Worm (Caenorhabditis elegans) whole organism, mixed stage, embryonic: Measurements from ENCODE around the gene nfyb-1.

Experiments
- M03D4.4 ChIP-seq: sonication (generic microtip); optimal IDR thresholded peaks from 2 replicates; lab custom pipeline; 2017; ENCODE audit warnings: mild to moderate bottlenecking, missing genetic modification characterization, missing compliant biosample characterization
- bed-3 ChIP-seq: fragments of 200-800 bp; sonication (Bioruptor generic); optimal IDR thresholded peaks from 3 replicates; lab custom pipeline; 2018; ENCODE audit warnings: mild to moderate bottlenecking, missing genetic modification characterization, moderate library complexity, missing compliant biosample characterization
- blmp-1 ChIP-seq: fragments of 150-350 bp; optimal IDR thresholded peaks from 2 replicates; lab custom pipeline; 2014; ENCODE audit warnings: missing biosample characterization, missing genetic modification characterization
- ceh-39 ChIP-seq: fragments of 150-350 bp; optimal IDR thresholded peaks from 2 replicates; lab custom pipeline; 2014; ENCODE audit warnings: missing biosample characterization, missing genetic modification characterization
- ceh-43 ChIP-seq: fragments of 200-800 bp; sonication (Bioruptor generic); optimal IDR thresholded peaks from 2 replicates; lab custom pipeline; 2018; ENCODE audit warnings: mild to moderate bottlenecking, missing genetic modification characterization, moderate library complexity, missing compliant biosample characterization
- ceh-83 ChIP-seq: fragments of 200-800 bp; sonication (Bioruptor generic); optimal IDR thresholded peaks from 2 replicates; lab custom pipeline; 2018; ENCODE audit warnings: mild to moderate bottlenecking, missing genetic modification characterization, missing compliant biosample characterization
- ces-1 ChIP-seq: fragments of 150-350 bp; optimal IDR thresholded peaks from 2 replicates; lab custom pipeline; 2014; ENCODE audit warnings: missing biosample characterization, missing genetic modification reagents, missing genetic modification characterization
- cnd-1 ChIP-seq: fragments of 200-800 bp; sonication (Bioruptor generic); optimal IDR thresholded peaks from 2 replicates; lab custom pipeline; 2018; ENCODE audit warnings: mild to moderate bottlenecking, missing genetic modification characterization, missing compliant biosample characterization
- drap-1 ChIP-seq: fragments of 200-800 bp; sonication (Bioruptor generic); optimal IDR thresholded peaks from 3 replicates; lab custom pipeline; 2018; ENCODE audit warnings: mild to moderate bottlenecking, missing genetic modification characterization, missing compliant biosample characterization
- elt-1 ChIP-seq: sonication (generic microtip); optimal IDR thresholded peaks from 2 replicates; lab custom pipeline; 2017; ENCODE audit warnings: missing genetic modification characterization, mild to moderate bottlenecking, missing compliant biosample characterization, antibody characterized with exemption, moderate library complexity, borderline replicate concordance; ENCODE audit not compliant: insufficient read depth
- elt-3 ChIP-seq: fragments of 150-350 bp; optimal IDR thresholded peaks from 2 replicates; lab custom pipeline; 2014; ENCODE audit warnings: missing biosample characterization, missing genetic modification characterization
- flh-1 ChIP-seq: fragments of 200-800 bp; sonication (Bioruptor generic); optimal IDR thresholded peaks from 2 replicates; lab custom pipeline; 2018; ENCODE audit warnings: mild to moderate bottlenecking, missing genetic modification characterization, moderate library complexity, missing compliant biosample characterization
- ham-2 ChIP-seq: fragments of 200-800 bp; sonication (Bioruptor generic); optimal IDR thresholded peaks from 2 replicates; lab custom pipeline; 2018; ENCODE audit warnings: mild to moderate bottlenecking, missing genetic modification characterization, missing compliant biosample characterization
- lin-13 ChIP-seq: fragments of 150-350 bp; optimal IDR thresholded peaks from 2 replicates; lab custom pipeline; 2014; ENCODE audit warnings: missing biosample characterization, missing genetic modification characterization
- lsy-2 ChIP-seq: fragments of 150-350 bp; optimal IDR thresholded peaks from 2 replicates; lab custom pipeline; 2014; ENCODE audit warnings: missing biosample characterization, missing genetic modification characterization
- mab-5 ChIP-seq: fragments of 150-350 bp; optimal IDR thresholded peaks from 2 replicates; lab custom pipeline; 2014; ENCODE audit warnings: missing biosample characterization, missing genetic modification characterization
- mep-1 ChIP-seq: fragments of 150-350 bp; optimal IDR thresholded peaks from 2 replicates; lab custom pipeline; 2017; ENCODE audit warnings: missing biosample characterization, missing genetic modification reagents, missing genetic modification characterization, inconsistent platforms
- mls-2 ChIP-seq: sonication (generic microtip); optimal IDR thresholded peaks from 2 replicates; lab custom pipeline; 2016; ENCODE audit warnings: mild to moderate bottlenecking, missing genetic modification characterization, moderate library complexity, missing compliant biosample characterization
- nhr-2 ChIP-seq: fragments of 150-350 bp; optimal IDR thresholded peaks from 2 replicates; lab custom pipeline; 2014; ENCODE audit warnings: missing biosample characterization, missing genetic modification characterization
- nhr-237 ChIP-seq: fragments of 150-350 bp; optimal IDR thresholded peaks from 2 replicates; lab custom pipeline; 2014; ENCODE audit warnings: missing biosample characterization, missing genetic modification characterization
- nhr-28 ChIP-seq: fragments of 150-350 bp; optimal IDR thresholded peaks from 2 replicates; lab custom pipeline; 2014; ENCODE audit warnings: missing biosample characterization, missing genetic modification characterization
- nhr-76 ChIP-seq: sonication (generic microtip); optimal IDR thresholded peaks from 2 replicates; lab custom pipeline; 2017; ENCODE audit warnings: missing biosample characterization, missing genetic modification characterization
- pha-4 ChIP-seq: fragments of 150-350 bp; optimal IDR thresholded peaks from 2 replicates; lab custom pipeline; 2018; ENCODE audit warnings: missing biosample characterization, missing genetic modification reagents, missing genetic modification characterization
- sem-2 ChIP-seq: fragments of 200-800 bp; sonication (Bioruptor generic); optimal IDR thresholded peaks from 2 replicates; lab custom pipeline; 2018; ENCODE audit warnings: mild to moderate bottlenecking, missing genetic modification characterization, missing compliant biosample characterization
- snpc-4 ChIP-seq: fragments of 150-350 bp; optimal IDR thresholded peaks from 2 replicates; lab custom pipeline; 2014; ENCODE audit warnings: missing biosample characterization, missing genetic modification characterization
- sptf-1 ChIP-seq: sonication (generic microtip); optimal IDR thresholded peaks from 2 replicates; lab custom pipeline; 2017; ENCODE audit warnings: mild to moderate bottlenecking, missing genetic modification characterization, moderate library complexity, missing compliant biosample characterization
- tbx-8 ChIP-seq: fragments of 200-800 bp; sonication (Bioruptor generic); optimal IDR thresholded peaks from 2 replicates; lab custom pipeline; 2018; ENCODE audit warnings: mild to moderate bottlenecking, missing genetic modification characterization, moderate library complexity, missing compliant biosample characterization
- unc-120 ChIP-seq: sonication (generic microtip); optimal IDR thresholded peaks from 2 replicates; lab custom pipeline; 2017; ENCODE audit warnings: missing genetic modification characterization, missing compliant biosample characterization; ENCODE audit not compliant: poor library complexity, severe bottlenecking
- unc-39 ChIP-seq: fragments of 150-350 bp; optimal IDR thresholded peaks from 2 replicates; lab custom pipeline; 2014; ENCODE audit warnings: missing biosample characterization, missing genetic modification characterization
- unc-62 ChIP-seq: fragments of 150-350 bp; optimal IDR thresholded peaks from 2 replicates; lab custom pipeline; 2014; ENCODE audit warnings: missing biosample characterization, missing genetic modification reagents, missing genetic modification characterization
- ztf-11 ChIP-seq: fragments of 150-350 bp; optimal IDR thresholded peaks from 2 replicates; lab custom pipeline; 2014; ENCODE audit warnings: missing biosample characterization, missing genetic modification characterization

Gene nfyb-1

ce11 chrII:467265-467664, at the start of gene nfyb-1:
nfyb-1 (minus strand) TSS chrII:467365.
- no peak for TF ChIP-seq elt-3 (tag; lab: Kevin White, UChicago)
- no peak for TF ChIP-seq mls-2
- TF ChIP-seq nhr-28 (tag; lab: Kevin White, UChicago): no peak
- no peak for TF ChIP-seq ceh-39 (tag; lab: Kevin White, UChicago)
- no peak for TF ChIP-seq unc-120 (tag; lab: Kevin White, UChicago)
- no peak for TF ChIP-seq cnd-1 (tag; lab: Kevin White, UChicago)
- TF ChIP-seq elt-1 (tag; lab: Kevin White, UChicago): no peak
- TF ChIP-seq tbx-8 (GFP tag; lab: Kevin White, UChicago): no peak
- TF ChIP-seq ceh-43 (GFP tag; lab: Kevin White, UChicago): no peak
- no peak for TF ChIP-seq M03D4.4 (tag; lab: Kevin White, UChicago)
- no peak for TF ChIP-seq mab-5 (tag; lab: Kevin White, UChicago)
- no peak for TF ChIP-seq nhr-237 (tag; lab: Kevin White, UChicago)
- TF ChIP-seq ces-1 (GFP tag; lab: Kevin White, UChicago): no peak
- TF ChIP-seq blmp-1 (tag; lab: Kevin White, UChicago): no peak
- TF ChIP-seq sptf-1: no peak
- TF ChIP-seq nhr-76 (tag; lab: Kevin White, UChicago): no peak
- no peak for TF ChIP-seq sem-2 (GFP tag; lab: Kevin White, UChicago)
- no peak for TF ChIP-seq lsy-2

ce11 chrII:515765-516164, 48.6 kb upstream of the nfyb-1 start, which contains the start of gene mab-9:
mab-9 (plus strand) TSS chrII:516024.
- TF ChIP-seq bed-3 (GFP tag; lab: Kevin White, UChicago) (no peak), elt-3 (tag; lab: Kevin White, UChicago) (no peak), sem-2 (GFP tag; lab: Kevin White, UChicago) (no peak), unc-62 (no peak), mls-2 (no peak), M03D4.4 (tag; lab: Kevin White, UChicago) (no peak), snpc-4 (tag; lab: Kevin White, UChicago) (no peak), drap-1 (GFP tag; lab: Kevin White, UChicago) (no peak), tbx-8 (GFP tag; lab: Kevin White, UChicago) (no peak)

- TF ChIP-seq blmp-1 (tag; lab: Kevin White, UChicago): no peak
- TF ChIP-seq nhr-2: no peak
- TF ChIP-seq cnd-1 (tag; lab: Kevin White, UChicago): no peak
- TF ChIP-seq pha-4: no peak
- no peak for TF ChIP-seq ztf-11 (tag; lab: Kevin White, UChicago)
- TF ChIP-seq tbx-8 (GFP tag; lab: Kevin White, UChicago): no peak
- no peak for TF ChIP-seq M03D4.4 (tag; lab: Kevin White, UChicago)
- no peak for TF ChIP-seq lsy-2
- no peak for TF ChIP-seq lin-13 (tag; lab: Kevin White, UChicago)
- no peak for TF ChIP-seq nhr-28 (tag; lab: Kevin White, UChicago)
- no peak for TF ChIP-seq mls-2
- TF ChIP-seq snpc-4 (tag; lab: Kevin White, UChicago): no peak
- no peak for TF ChIP-seq ces-1 (GFP tag; lab: Kevin White, UChicago)
- TF ChIP-seq elt-1 (tag; lab: Kevin White, UChicago): no peak
- TF ChIP-seq ceh-43 (GFP tag; lab: Kevin White, UChicago): no peak
- TF ChIP-seq elt-3 (tag; lab: Kevin White, UChicago): no peak
- TF ChIP-seq mab-5 (tag; lab: Kevin White, UChicago): no peak
- no peak for TF ChIP-seq mep-1
- no peak for TF ChIP-seq flh-1
Observed at ce11 chrII:512630-513029, 45.5 kb upstream of the nfyb-1 start.

- TF ChIP-seq blmp-1 (tag; lab: Kevin White, UChicago) (no peak), M03D4.4 (tag; lab: Kevin White, UChicago) (no peak), bed-3 (GFP tag; lab: Kevin White, UChicago) (no peak), ham-2 (GFP tag; lab: Kevin White, UChicago) (no peak), ceh-83 (GFP tag; lab: Kevin White, UChicago) (no peak), ces-1 (GFP tag; lab: Kevin White, UChicago) (no peak), tbx-8 (GFP tag; lab: Kevin White, UChicago) (no peak), unc-39 (tag; lab: Kevin White, UChicago) (no peak)
Observed at ce11 chrII:511968-512367, 44.8 kb upstream of the nfyb-1 start.
